Worm (Caenorhabditis elegans) whole organism, L4 larva: ENCODE results near the gene M163.1.

Source experiments
- F37D6.2 ChIP-seq: sonication (generic microtip); optimal IDR thresholded peaks from 2 replicates; lab custom pipeline; 2016; ENCODE audit warnings: mild to moderate bottlenecking, missing genetic modification characterization, missing compliant biosample characterization
- R02D3.7 ChIP-seq: fragments of 150-350 bp; sonication (generic microtip); optimal IDR thresholded peaks from 3 replicates; lab custom pipeline; 2014; ENCODE audit warnings: missing biosample characterization, missing genetic modification characterization
- Y105C5A.15 ChIP-seq: fragments of 200-800 bp; sonication (Bioruptor generic); IDR thresholded peaks from 2 replicates; pipeline ENCODE4 v1.3.6; 2022; ENCODE audit warnings: missing genetic modification characterization, missing compliant biosample characterization
- Y75B8A.6 ChIP-seq: fragments of 200-800 bp; sonication (Bioruptor generic); IDR thresholded peaks from 2 replicates; pipeline ENCODE4 v1.3.6; 2022; ENCODE audit warnings: missing genetic modification reagents, missing genetic modification characterization, missing compliant biosample characterization
- ZK337.2 ChIP-seq: fragments of 200-800 bp; sonication (Bioruptor generic); IDR thresholded peaks from 2 replicates; pipeline ENCODE4 v1.3.6; 2022; ENCODE audit warnings: missing genetic modification reagents, missing genetic modification characterization, missing compliant biosample characterization
- aha-1 ChIP-seq: fragments of 150-350 bp; peaks from one replicate; lab custom pipeline; 2014; ENCODE audit warnings: missing biosample characterization, missing genetic modification characterization
- attf-4 ChIP-seq: sonication (generic microtip); optimal IDR thresholded peaks from 3 replicates; lab custom pipeline; 2017; ENCODE audit warnings: missing biosample characterization, missing genetic modification characterization
- ceh-20 ChIP-seq: fragments of 200-800 bp; sonication (Bioruptor generic); IDR thresholded peaks from 2 replicates; pipeline ENCODE4 v1.3.6; 2022; ENCODE audit warnings: missing genetic modification reagents, missing genetic modification characterization, missing compliant biosample characterization
- ceh-28 ChIP-seq: fragments of 150-350 bp; optimal IDR thresholded peaks from 2 replicates; lab custom pipeline; 2014; ENCODE audit warnings: missing biosample characterization, missing genetic modification reagents, missing genetic modification characterization
- ceh-62 ChIP-seq: sonication (generic microtip); optimal IDR thresholded peaks from 2 replicates; lab custom pipeline; 2017; ENCODE audit warnings: missing biosample characterization, missing genetic modification characterization
- ces-1 ChIP-seq: fragments of 150-350 bp; sonication (generic microtip); optimal IDR thresholded peaks from 4 replicates; lab custom pipeline; 2014; ENCODE audit warnings: missing biosample characterization, missing genetic modification reagents, missing genetic modification characterization
- daf-12 ChIP-seq: fragments of 150-350 bp; optimal IDR thresholded peaks from 2 replicates; lab custom pipeline; 2014; ENCODE audit warnings: missing biosample characterization, missing genetic modification reagents, missing genetic modification characterization
- daf-16 ChIP-seq, 3 experiments: sonication (generic microtip); optimal IDR thresholded peaks; 2 replicates each; lab custom pipeline; 2016 to 2017; ENCODE audit warnings: missing genetic modification characterization in 3 of 3, missing genetic modification reagents in 3 of 3, mild to moderate bottlenecking in 2 of 3, missing compliant biosample characterization in 2 of 3, missing biosample characterization in 1 of 3, moderate library complexity in 1 of 3
- dmd-8 ChIP-seq: fragments of 200-800 bp; sonication (Bioruptor generic); IDR thresholded peaks from 2 replicates; pipeline ENCODE4 v1.3.6; 2022; ENCODE audit warnings: missing genetic modification characterization, missing compliant biosample characterization
- dpl-1 ChIP-seq: fragments of 150-350 bp; optimal IDR thresholded peaks from 2 replicates; lab custom pipeline; 2014; ENCODE audit warnings: missing biosample characterization, missing genetic modification reagents, missing genetic modification characterization
- fkh-10 ChIP-seq: fragments of 150-350 bp; optimal IDR thresholded peaks from 2 replicates; lab custom pipeline; 2014; ENCODE audit warnings: missing biosample characterization, missing genetic modification reagents, missing genetic modification characterization
- fos-1 ChIP-seq: fragments of 150-350 bp; optimal IDR thresholded peaks from 2 replicates; lab custom pipeline; 2014; ENCODE audit warnings: missing biosample characterization, missing genetic modification characterization
- hlh-11 ChIP-seq: fragments of 200-800 bp; sonication (Bioruptor generic); optimal IDR thresholded peaks from 2 replicates; lab custom pipeline; 2018; ENCODE audit warnings: mild to moderate bottlenecking, missing genetic modification characterization, missing compliant biosample characterization
- lim-7 ChIP-seq: fragments of 200-800 bp; sonication (Bioruptor generic); IDR thresholded peaks from 2 replicates; pipeline ENCODE4 v1.3.6; 2022; ENCODE audit warnings: missing genetic modification characterization, missing compliant biosample characterization
- lin-13 ChIP-seq: fragments of 150-350 bp; optimal IDR thresholded peaks from 2 replicates; lab custom pipeline; 2014; ENCODE audit warnings: missing biosample characterization, missing genetic modification reagents, missing genetic modification characterization
- lin-38 ChIP-seq: fragments of 200-800 bp; sonication (Bioruptor generic); IDR thresholded peaks from 2 replicates; pipeline ENCODE4 v1.3.6; 2022; ENCODE audit warnings: missing genetic modification reagents, missing genetic modification characterization, missing compliant biosample characterization
- lir-3 ChIP-seq: sonication (generic microtip); optimal IDR thresholded peaks from 2 replicates; lab custom pipeline; 2016; ENCODE audit warnings: mild to moderate bottlenecking, missing genetic modification characterization, missing compliant biosample characterization
- lsy-2 ChIP-seq, 2 experiments: fragments of 150-350 bp in 1 of 2; sonication (generic microtip) in 1 of 2; optimal IDR thresholded peaks; 2 replicates each; lab custom pipeline; 2014 to 2017; ENCODE audit warnings: missing biosample characterization in 2 of 2, missing genetic modification characterization in 2 of 2
- madf-5 ChIP-seq, 2 experiments: fragments of 200-800 bp; sonication (Bioruptor generic); IDR thresholded peaks; 2 replicates each; pipeline ENCODE4 v1.3.6; 2022; ENCODE audit warnings: missing compliant biosample characterization in 2 of 2, missing genetic modification characterization in 2 of 2
- mdt-29 ChIP-seq: fragments of 200-800 bp; sonication (Bioruptor generic); IDR thresholded peaks from 2 replicates; pipeline ENCODE4 v1.3.6; 2022; ENCODE audit warnings: missing genetic modification reagents, missing genetic modification characterization, missing compliant biosample characterization
- mep-1 ChIP-seq: fragments of 150-350 bp; sonication (generic microtip); optimal IDR thresholded peaks from 3 replicates; lab custom pipeline; 2014; ENCODE audit warnings: missing biosample characterization, missing genetic modification characterization
- mes-2 ChIP-seq: sonication (generic microtip); optimal IDR thresholded peaks from 2 replicates; lab custom pipeline; 2016; ENCODE audit warnings: missing genotype, mild to moderate bottlenecking, missing genetic modification characterization, missing compliant biosample characterization; ENCODE audit not compliant: poor library complexity, severe bottlenecking
- mxl-3 ChIP-seq: fragments of 200-800 bp; sonication (Bioruptor generic); optimal IDR thresholded peaks from 2 replicates; lab custom pipeline; 2018; ENCODE audit warnings: mild to moderate bottlenecking, missing genetic modification characterization, missing compliant biosample characterization
- nhr-102 ChIP-seq: sonication (generic microtip); optimal IDR thresholded peaks from 2 replicates; lab custom pipeline; 2016; ENCODE audit warnings: mild to moderate bottlenecking, missing genetic modification characterization, moderate library complexity, missing compliant biosample characterization
- nhr-11 ChIP-seq: fragments of 150-350 bp; optimal IDR thresholded peaks from 2 replicates; lab custom pipeline; 2014; ENCODE audit warnings: missing biosample characterization, missing genetic modification characterization
- nhr-111 ChIP-seq: fragments of 200-800 bp; sonication (Bioruptor generic); optimal IDR thresholded peaks from 2 replicates; lab custom pipeline; 2018; ENCODE audit warnings: mild to moderate bottlenecking, missing genetic modification characterization, missing compliant biosample characterization
- nhr-28 ChIP-seq: fragments of 150-350 bp; optimal IDR thresholded peaks from 2 replicates; lab custom pipeline; 2014; ENCODE audit warnings: missing biosample characterization, missing genetic modification characterization
- nhr-42 ChIP-seq: fragments of 200-800 bp; sonication (Bioruptor generic); IDR thresholded peaks from 2 replicates; pipeline ENCODE4 v1.3.6; 2022; ENCODE audit warnings: missing genetic modification characterization, missing compliant biosample characterization
- nhr-6 ChIP-seq: fragments of 150-350 bp; optimal IDR thresholded peaks from 2 replicates; lab custom pipeline; 2014; ENCODE audit warnings: missing biosample characterization, missing genetic modification characterization
- nhr-76 ChIP-seq: fragments of 150-350 bp; optimal IDR thresholded peaks from 2 replicates; lab custom pipeline; 2014; ENCODE audit warnings: missing biosample characterization, missing genetic modification characterization
- nhr-77 ChIP-seq: fragments of 150-350 bp; optimal IDR thresholded peaks from 2 replicates; lab custom pipeline; 2014; ENCODE audit warnings: missing biosample characterization, missing genetic modification characterization
- php-3 ChIP-seq: fragments of 200-800 bp; sonication (Bioruptor generic); IDR thresholded peaks from 2 replicates; pipeline ENCODE4 v1.3.6; 2022; ENCODE audit warnings: missing genetic modification reagents, missing genetic modification characterization, missing compliant biosample characterization
- rbr-2 ChIP-seq: sonication (generic microtip); optimal IDR thresholded peaks from 2 replicates; lab custom pipeline; 2016; ENCODE audit warnings: missing genotype, missing genetic modification characterization, missing compliant biosample characterization
- saeg-2 ChIP-seq: fragments of 200-800 bp; sonication (Bioruptor generic); IDR thresholded peaks from 2 replicates; pipeline ENCODE4 v1.3.6; 2022; ENCODE audit warnings: missing genetic modification reagents, missing genetic modification characterization, missing compliant biosample characterization
- set-16 ChIP-seq: fragments of 200-800 bp; sonication (Bioruptor generic); IDR thresholded peaks from 2 replicates; pipeline ENCODE4 v1.3.6; 2022; ENCODE audit warnings: missing genetic modification reagents, missing genetic modification characterization, missing compliant biosample characterization
- skn-1 ChIP-seq: fragments of 150-350 bp; optimal IDR thresholded peaks from 2 replicates; lab custom pipeline; 2014; ENCODE audit warnings: missing biosample characterization, missing genetic modification characterization
- snpc-1.2 ChIP-seq: fragments of 200-800 bp; sonication (Bioruptor generic); IDR thresholded peaks from 2 replicates; pipeline ENCODE4 v1.3.6; 2022; ENCODE audit warnings: missing genetic modification reagents, missing genetic modification characterization, missing compliant biosample characterization
- spr-3 ChIP-seq: fragments of 200-800 bp; sonication (Bioruptor generic); optimal IDR thresholded peaks from 2 replicates; lab custom pipeline; 2018; ENCODE audit warnings: mild to moderate bottlenecking, missing genetic modification characterization, missing compliant biosample characterization
- tra-1 ChIP-seq: fragments of 200-800 bp; sonication (Bioruptor generic); IDR thresholded peaks from 2 replicates; pipeline ENCODE4 v1.3.6; 2022; ENCODE audit warnings: missing genetic modification reagents, missing genetic modification characterization, missing compliant biosample characterization
- unc-130 ChIP-seq: sonication (generic microtip); optimal IDR thresholded peaks from 2 replicates; lab custom pipeline; 2016; ENCODE audit warnings: missing genetic modification reagents, missing genetic modification characterization, missing compliant biosample characterization
- unc-39 ChIP-seq: sonication (generic microtip); optimal IDR thresholded peaks from 2 replicates; lab custom pipeline; 2017; ENCODE audit warnings: missing biosample characterization, missing genetic modification characterization
- vab-7 ChIP-seq: fragments of 200-800 bp; sonication (Bioruptor generic); IDR thresholded peaks from 2 replicates; pipeline ENCODE4 v1.3.6; 2022; ENCODE audit warnings: missing genetic modification reagents, missing genetic modification characterization, missing compliant biosample characterization
- zfp-2 ChIP-seq: sonication (generic microtip); optimal IDR thresholded peaks from 2 replicates; lab custom pipeline; 2016; ENCODE audit warnings: mild to moderate bottlenecking, missing genetic modification characterization, missing compliant biosample characterization
- ztf-11 ChIP-seq: fragments of 150-350 bp; optimal IDR thresholded peaks from 2 replicates; lab custom pipeline; 2014; ENCODE audit warnings: missing biosample characterization, missing genetic modification characterization
- ztf-7 ChIP-seq: fragments of 150-350 bp; optimal IDR thresholded peaks from 2 replicates; lab custom pipeline; 2014; ENCODE audit warnings: missing biosample characterization, missing genetic modification characterization

The M163.1 gene

DNA sequence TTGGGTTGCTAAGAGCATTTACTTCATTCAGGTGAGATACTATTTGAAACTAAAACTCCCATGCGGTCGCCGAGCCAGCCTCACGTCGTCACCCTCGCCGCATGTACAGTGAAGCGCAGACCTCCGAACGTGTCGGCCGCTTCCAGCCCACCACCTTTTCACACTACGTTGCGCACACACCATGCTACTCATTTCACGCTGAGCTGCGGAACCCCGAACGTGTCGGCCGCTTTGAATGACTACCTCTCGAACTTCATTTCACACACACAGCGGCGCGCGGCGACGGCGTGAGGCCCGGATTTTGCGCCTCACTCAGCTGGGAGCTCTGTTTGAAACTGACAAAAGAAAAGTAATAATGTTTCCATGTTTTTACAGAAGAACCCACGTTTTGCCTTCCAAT, 22.0 kb downstream of the M163.1 start (continued):
- no peak for TF ChIP-seq unc-130 (GFP tag; lab: Kevin White, UChicago)
- TF ChIP-seq set-16: peak; percentile 76
- TF ChIP-seq hlh-11 (tag; lab: Kevin White, UChicago): peak; percentile 4

DNA sequence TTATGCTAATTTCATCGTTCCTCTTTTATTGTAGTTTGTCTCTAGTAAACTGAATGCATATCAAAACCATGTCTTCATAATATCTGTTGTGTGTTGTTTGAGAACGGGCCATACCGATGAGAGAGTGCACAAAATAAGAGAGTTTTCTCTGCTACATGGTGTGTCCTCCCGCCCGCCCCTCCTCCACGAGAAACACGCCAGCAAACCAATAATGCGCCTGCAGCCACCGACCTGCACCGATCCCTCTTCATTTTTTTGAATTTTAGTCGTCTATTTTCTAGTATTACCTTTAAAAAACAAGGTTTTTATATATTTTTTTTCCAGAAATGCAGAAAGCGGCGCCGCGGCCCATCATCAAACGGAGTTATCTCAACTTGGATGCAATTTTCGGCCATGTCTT, 23.4 kb downstream of the M163.1 start, which contains the start of gene gfi-3:
Gene gfi-3, plus strand, starts transcription at position 325 of the 400 bp plus-strand sequence.
- TF ChIP-seq lin-13 (GFP tag; lab: Kevin White, UChicago) (peak; percentile 61), saeg-2 (GFP tag; lab: Robert Waterston, UW) (0 out of 2 replicates have a peak, but pooled peaks have one; percentile 46), madf-5 (GFP tag; IDR thresholded peaks at IDR 0.05; lab: Robert Waterston, UW) (no peak), nhr-76 (tag; lab: Kevin White, UChicago) (no peak), fkh-10 (GFP tag; lab: Kevin White, UChicago) (peak; percentile 31), daf-16 (GFP tag; optimal IDR thresholded peaks at IDR 0.05; lab: Kevin White, UChicago) (peak in 1 of 2 experiments; percentile 22), daf-16 (tag; optimal IDR thresholded peaks at IDR 0.05; lab: Kevin White, UChicago) (peak; percentile 59), hlh-11 (tag; lab: Kevin White, UChicago) (peak; percentile 82), daf-12 (no peak), unc-39 (no peak), Y105C5A.15 (no peak), lim-7 (GFP tag; lab: Robert Waterston, UW) (no peak), ceh-28 (tag; lab: Kevin White, UChicago) (no peak), tra-1 (GFP tag; lab: Robert Waterston, UW) (peak; percentile 61; the same call in 1 of the 2 replicates), attf-4 (tag; lab: Kevin White, UChicago) (no peak), dmd-8 (GFP tag; lab: Robert Waterston, UW) (0 out of 2 replicates have a peak, but pooled peaks have one; percentile 31), nhr-42 (GFP tag; lab: Robert Waterston, UW) (peak; percentile 74; the same call in 1 of the 2 replicates), php-3 (no peak), ces-1 (no peak), lsy-2 (tag; optimal IDR thresholded peaks at IDR 0.05; lab: Kevin White, UChicago) (peak in 1 of 2 experiments; percentile 85), rbr-2 (tag; lab: Kevin White, UChicago) (peak; percentile 85), mes-2 (tag; lab: Kevin White, UChicago) (peak; percentile 89), aha-1 (tag; lab: Kevin White, UChicago) (peak; percentile 95), mxl-3 (peak; percentile 64), ztf-11 (tag; lab: Kevin White, UChicago) (no peak), nhr-28 (tag; lab: Kevin White, UChicago) (peak; percentile 67), spr-3 (peak; percentile 12), dpl-1 (peak; percentile 81), snpc-1.2 (GFP tag; lab: Robert Waterston, UW) (no peak), fos-1 (no peak), vab-7 (GFP tag; lab: Robert Waterston, UW) (no peak), nhr-77 (tag; lab: Kevin White, UChicago) (peak; percentile 30), ceh-62 (tag; lab: Kevin White, UChicago) (no peak), ztf-7 (tag; lab: Kevin White, UChicago) (peak; percentile 45), set-16 (no peak; the same call in 1 of the 2 replicates), R02D3.7 (tag; lab: Kevin White, UChicago) (no peak), skn-1 (tag; lab: Kevin White, UChicago) (no peak), zfp-2 (tag; lab: Kevin White, UChicago) (no peak), ZK337.2 (no peak), mdt-29 (GFP tag; lab: Robert Waterston, UW) (no peak), Y75B8A.6 (GFP tag; lab: Robert Waterston, UW) (no peak), lir-3 (tag; lab: Kevin White, UChicago) (no peak), nhr-111 (GFP tag; lab: Kevin White, UChicago) (no peak), nhr-11 (tag; lab: Kevin White, UChicago) (peak; percentile 43), unc-130 (GFP tag; lab: Kevin White, UChicago) (no peak), lin-38 (GFP tag; lab: Robert Waterston, UW) (no peak), nhr-102 (tag; lab: Kevin White, UChicago) (peak; percentile 79), mep-1 (tag; lab: Kevin White, UChicago) (peak; percentile 92), nhr-6 (tag; lab: Kevin White, UChicago) (peak; percentile 29), F37D6.2 (peak; percentile 53), ceh-20 (GFP tag; lab: Robert Waterston, UW) (peak; percentile 71; the same call in 1 of the 2 replicates)
